Worm (Caenorhabditis elegans) whole organism, L4 larva: ENCODE results near the gene C27A7.6.

Experiments
- D1046.2 ChIP-seq: fragments of 200-800 bp; sonication (Bioruptor generic); IDR thresholded peaks from 2 replicates; pipeline ENCODE4 v1.3.6; 2022; ENCODE audit warnings: missing genetic modification characterization, missing compliant biosample characterization
- F26F4.8 ChIP-seq: fragments of 200-800 bp; sonication (Bioruptor generic); conservative IDR thresholded peaks from 2 replicates; pipeline ENCODE4 v1.3.6; 2022; ENCODE audit warnings: missing genetic modification characterization, missing compliant biosample characterization
- F37D6.2 ChIP-seq: sonication (generic microtip); optimal IDR thresholded peaks from 2 replicates; lab custom pipeline; 2016; ENCODE audit warnings: mild to moderate bottlenecking, missing genetic modification characterization, missing compliant biosample characterization
- F49E8.2 ChIP-seq: sonication (generic microtip); optimal IDR thresholded peaks from 2 replicates; lab custom pipeline; 2016; ENCODE audit warnings: missing compliant biosample characterization, mild to moderate bottlenecking, missing genetic modification characterization, borderline replicate concordance
- T26A8.4 ChIP-seq: fragments of 200-800 bp; sonication (Bioruptor generic); IDR thresholded peaks from 2 replicates; pipeline ENCODE4 v1.3.6; 2022; ENCODE audit warnings: missing genetic modification characterization, missing compliant biosample characterization
- Y48G9A.11 ChIP-seq: fragments of 200-800 bp; sonication (Bioruptor generic); IDR thresholded peaks from 2 replicates; pipeline ENCODE4 v1.3.6; 2022; ENCODE audit warnings: missing genetic modification reagents, missing genetic modification characterization, missing compliant biosample characterization
- aha-1 ChIP-seq: fragments of 150-350 bp; peaks from one replicate; lab custom pipeline; 2014; ENCODE audit warnings: missing biosample characterization, missing genetic modification characterization
- aly-2 ChIP-seq: sonication (generic microtip); optimal IDR thresholded peaks from 2 replicates; lab custom pipeline; 2018; ENCODE audit warnings: missing biosample characterization, missing genetic modification characterization
- ceh-62 ChIP-seq: sonication (generic microtip); optimal IDR thresholded peaks from 2 replicates; lab custom pipeline; 2017; ENCODE audit warnings: missing biosample characterization, missing genetic modification characterization
- ces-1 ChIP-seq: fragments of 150-350 bp; sonication (generic microtip); optimal IDR thresholded peaks from 4 replicates; lab custom pipeline; 2014; ENCODE audit warnings: missing biosample characterization, missing genetic modification reagents, missing genetic modification characterization
- ctbp-1 ChIP-seq: fragments of 200-800 bp; sonication (Bioruptor generic); IDR thresholded peaks from 2 replicates; pipeline ENCODE4 v1.3.6; 2022; ENCODE audit warnings: missing genetic modification reagents, missing genetic modification characterization, missing compliant biosample characterization
- daf-16 ChIP-seq, 3 experiments: sonication (generic microtip); optimal IDR thresholded peaks; 2 replicates each; lab custom pipeline; 2016 to 2017; ENCODE audit warnings: missing genetic modification characterization in 3 of 3, missing genetic modification reagents in 3 of 3, mild to moderate bottlenecking in 2 of 3, missing compliant biosample characterization in 2 of 3, missing biosample characterization in 1 of 3, moderate library complexity in 1 of 3
- daf-19 ChIP-seq: fragments of 200-800 bp; sonication (Bioruptor generic); conservative IDR thresholded peaks from 2 replicates; pipeline ENCODE4 v1.3.6; 2022; ENCODE audit warnings: missing genetic modification characterization, missing compliant biosample characterization
- dmd-6 ChIP-seq: fragments of 200-800 bp; sonication (Bioruptor generic); IDR thresholded peaks from 2 replicates; pipeline ENCODE4 v1.3.6; 2022; ENCODE audit warnings: missing genetic modification reagents, missing genetic modification characterization, missing compliant biosample characterization
- dmd-8 ChIP-seq: fragments of 200-800 bp; sonication (Bioruptor generic); IDR thresholded peaks from 2 replicates; pipeline ENCODE4 v1.3.6; 2022; ENCODE audit warnings: missing genetic modification characterization, missing compliant biosample characterization
- dpl-1 ChIP-seq: fragments of 150-350 bp; optimal IDR thresholded peaks from 2 replicates; lab custom pipeline; 2014; ENCODE audit warnings: missing biosample characterization, missing genetic modification reagents, missing genetic modification characterization
- dve-1 ChIP-seq: sonication (generic microtip); optimal IDR thresholded peaks from 2 replicates; lab custom pipeline; 2017; ENCODE audit warnings: antibody characterized with exemption, mild to moderate bottlenecking, missing genetic modification characterization, missing compliant biosample characterization; ENCODE audit not compliant: insufficient read depth
- egl-43 ChIP-seq: fragments of 200-800 bp; sonication (Bioruptor generic); IDR thresholded peaks from 2 replicates; pipeline ENCODE4 v1.3.6; 2022; ENCODE audit warnings: missing genetic modification reagents, missing genetic modification characterization, missing compliant biosample characterization
- hlh-30 ChIP-seq: sonication (generic microtip); optimal IDR thresholded peaks from 2 replicates; lab custom pipeline; 2017; ENCODE audit warnings: antibody characterized with exemption, mild to moderate bottlenecking, missing genetic modification characterization, missing compliant biosample characterization; ENCODE audit not compliant: insufficient read depth
- hmg-1.1 ChIP-seq: fragments of 200-800 bp; sonication (Bioruptor generic); IDR thresholded peaks from 2 replicates; pipeline ENCODE4 v1.3.6; 2022; ENCODE audit warnings: missing genetic modification reagents, missing genetic modification characterization, missing compliant biosample characterization
- lim-7 ChIP-seq: fragments of 200-800 bp; sonication (Bioruptor generic); IDR thresholded peaks from 2 replicates; pipeline ENCODE4 v1.3.6; 2022; ENCODE audit warnings: missing genetic modification characterization, missing compliant biosample characterization
- lin-13 ChIP-seq: fragments of 150-350 bp; optimal IDR thresholded peaks from 2 replicates; lab custom pipeline; 2014; ENCODE audit warnings: missing biosample characterization, missing genetic modification reagents, missing genetic modification characterization
- lin-38 ChIP-seq: fragments of 200-800 bp; sonication (Bioruptor generic); IDR thresholded peaks from 2 replicates; pipeline ENCODE4 v1.3.6; 2022; ENCODE audit warnings: missing genetic modification reagents, missing genetic modification characterization, missing compliant biosample characterization
- lsy-2 ChIP-seq, 2 experiments: fragments of 150-350 bp in 1 of 2; sonication (generic microtip) in 1 of 2; optimal IDR thresholded peaks; 2 replicates each; lab custom pipeline; 2014 to 2017; ENCODE audit warnings: missing biosample characterization in 2 of 2, missing genetic modification characterization in 2 of 2
- madf-5 ChIP-seq, 2 experiments: fragments of 200-800 bp; sonication (Bioruptor generic); IDR thresholded peaks; 2 replicates each; pipeline ENCODE4 v1.3.6; 2022; ENCODE audit warnings: missing compliant biosample characterization in 2 of 2, missing genetic modification characterization in 2 of 2
- mdl-1 ChIP-seq, 2 experiments: fragments of 150-350 bp in 1 of 2; sonication (generic microtip) in 1 of 2; optimal IDR thresholded peaks; 2 replicates each; lab custom pipeline; 2014 to 2017; ENCODE audit warnings: missing biosample characterization in 2 of 2, missing genetic modification characterization in 2 of 2
- mep-1 ChIP-seq: fragments of 150-350 bp; sonication (generic microtip); optimal IDR thresholded peaks from 3 replicates; lab custom pipeline; 2014; ENCODE audit warnings: missing biosample characterization, missing genetic modification characterization
- mxl-3 ChIP-seq: fragments of 200-800 bp; sonication (Bioruptor generic); optimal IDR thresholded peaks from 2 replicates; lab custom pipeline; 2018; ENCODE audit warnings: mild to moderate bottlenecking, missing genetic modification characterization, missing compliant biosample characterization
- nhr-111 ChIP-seq: fragments of 200-800 bp; sonication (Bioruptor generic); optimal IDR thresholded peaks from 2 replicates; lab custom pipeline; 2018; ENCODE audit warnings: mild to moderate bottlenecking, missing genetic modification characterization, missing compliant biosample characterization
- nhr-28 ChIP-seq: fragments of 150-350 bp; optimal IDR thresholded peaks from 2 replicates; lab custom pipeline; 2014; ENCODE audit warnings: missing biosample characterization, missing genetic modification characterization
- nhr-42 ChIP-seq: fragments of 200-800 bp; sonication (Bioruptor generic); IDR thresholded peaks from 2 replicates; pipeline ENCODE4 v1.3.6; 2022; ENCODE audit warnings: missing genetic modification characterization, missing compliant biosample characterization
- php-3 ChIP-seq: fragments of 200-800 bp; sonication (Bioruptor generic); IDR thresholded peaks from 2 replicates; pipeline ENCODE4 v1.3.6; 2022; ENCODE audit warnings: missing genetic modification reagents, missing genetic modification characterization, missing compliant biosample characterization
- pqm-1 ChIP-seq: sonication (generic microtip); optimal IDR thresholded peaks from 2 replicates; lab custom pipeline; 2017; ENCODE audit warnings: missing biosample characterization, missing genetic modification characterization
- saeg-2 ChIP-seq: fragments of 200-800 bp; sonication (Bioruptor generic); IDR thresholded peaks from 2 replicates; pipeline ENCODE4 v1.3.6; 2022; ENCODE audit warnings: missing genetic modification reagents, missing genetic modification characterization, missing compliant biosample characterization
- snpc-4 ChIP-seq: fragments of 150-350 bp; optimal IDR thresholded peaks from 2 replicates; lab custom pipeline; 2014; ENCODE audit warnings: missing biosample characterization, missing genetic modification characterization
- spr-1 ChIP-seq: sonication (generic microtip); optimal IDR thresholded peaks from 2 replicates; lab custom pipeline; 2016; ENCODE audit warnings: mild to moderate bottlenecking, missing genetic modification characterization, missing compliant biosample characterization
- tag-97 ChIP-seq: fragments of 200-800 bp; sonication (Bioruptor generic); IDR thresholded peaks from 2 replicates; pipeline ENCODE4 v1.3.6; 2022; ENCODE audit warnings: missing genetic modification characterization, missing compliant biosample characterization
- tra-1 ChIP-seq: fragments of 200-800 bp; sonication (Bioruptor generic); IDR thresholded peaks from 2 replicates; pipeline ENCODE4 v1.3.6; 2022; ENCODE audit warnings: missing genetic modification reagents, missing genetic modification characterization, missing compliant biosample characterization
- unc-62 ChIP-seq, 3 experiments: fragments of 150-350 bp in 1 of 3; sonication (generic microtip); optimal IDR thresholded peaks in 2 of 3; peaks in 1 of 3; 1 replicate in 1 of 3; 2 replicates in 2 of 3; lab custom pipeline; 2014 to 2017; ENCODE audit warnings: missing biosample characterization in 3 of 3, missing genetic modification characterization in 3 of 3, missing genetic modification reagents in 3 of 3, missing genotype in 1 of 3
- vab-7 ChIP-seq: fragments of 200-800 bp; sonication (Bioruptor generic); IDR thresholded peaks from 2 replicates; pipeline ENCODE4 v1.3.6; 2022; ENCODE audit warnings: missing genetic modification reagents, missing genetic modification characterization, missing compliant biosample characterization
- zfp-2 ChIP-seq: sonication (generic microtip); optimal IDR thresholded peaks from 2 replicates; lab custom pipeline; 2016; ENCODE audit warnings: mild to moderate bottlenecking, missing genetic modification characterization, missing compliant biosample characterization
- zip-11 ChIP-seq: fragments of 200-800 bp; sonication (Bioruptor generic); IDR thresholded peaks from 2 replicates; pipeline ENCODE4 v1.3.6; 2022; ENCODE audit warnings: missing genetic modification characterization, missing compliant biosample characterization
- zip-2 ChIP-seq: fragments of 150-350 bp; optimal IDR thresholded peaks from 2 replicates; lab custom pipeline; 2014; ENCODE audit warnings: missing biosample characterization, missing genetic modification characterization
- ztf-7 ChIP-seq: fragments of 150-350 bp; optimal IDR thresholded peaks from 2 replicates; lab custom pipeline; 2014; ENCODE audit warnings: missing biosample characterization, missing genetic modification characterization

C27A7.6 gene

DNA sequence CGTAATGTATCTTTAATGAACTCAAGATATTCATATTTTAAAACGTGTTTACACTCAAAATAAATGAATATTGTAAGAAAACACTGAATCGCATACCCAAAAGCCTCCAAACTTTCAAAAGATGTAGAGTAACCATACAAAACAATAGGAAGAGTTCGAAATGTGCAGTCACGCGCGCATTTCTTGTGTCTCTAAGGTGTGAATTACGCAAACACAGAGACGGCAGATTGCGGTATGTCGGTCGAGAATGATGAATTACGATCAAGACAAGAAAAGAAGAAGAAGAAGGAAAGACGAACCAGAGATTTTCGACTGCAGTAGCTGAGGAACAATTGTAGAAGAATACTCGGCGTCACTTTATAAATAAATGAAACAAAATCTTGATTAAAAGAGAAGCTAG lies 19.1 kb downstream of the C27A7.6 start, which contains the start of gene lhpp-1 (continued):
- peak; percentile 56 for TF ChIP-seq hlh-30 (tag; lab: Kevin White, UChicago)
- no peak for TF ChIP-seq T26A8.4 (GFP tag; lab: Robert Waterston, UW)
- TF ChIP-seq mep-1: no peak
- no peak for TF ChIP-seq saeg-2 (GFP tag; lab: Robert Waterston, UW)

ce11 chrV:12106841-12107240 lies 23.7 kb downstream of the C27A7.6 start, which contains the start of gene nhr-136:
TSS of gene nhr-136 (plus strand) at chrV:12107141.
- TF ChIP-seq F49E8.2 (tag; lab: Kevin White, UChicago): no peak
- TF ChIP-seq nhr-28 (tag; lab: Kevin White, UChicago): peak; percentile 42
- no peak for TF ChIP-seq lin-13 (GFP tag; lab: Kevin White, UChicago)
- no peak for TF ChIP-seq madf-5 (GFP tag; IDR thresholded peaks at IDR 0.05; lab: Robert Waterston, UW)
- no peak for TF ChIP-seq daf-16 (GFP tag; optimal IDR thresholded peaks at IDR 0.05; lab: Kevin White, UChicago)
- TF ChIP-seq daf-16 (tag; optimal IDR thresholded peaks at IDR 0.05; lab: Kevin White, UChicago): peak; percentile 5
- no peak for TF ChIP-seq ceh-62 (tag; lab: Kevin White, UChicago)
- no peak for TF ChIP-seq lsy-2 (tag; optimal IDR thresholded peaks at IDR 0.05; lab: Kevin White, UChicago)
- no peak for TF ChIP-seq dmd-8 (GFP tag; lab: Robert Waterston, UW)
- no peak for TF ChIP-seq aha-1 (tag; lab: Kevin White, UChicago)
- no peak for TF ChIP-seq egl-43 (GFP tag; lab: Robert Waterston, UW)
- peak; percentile 39 for TF ChIP-seq mxl-3 (GFP tag; lab: Kevin White, UChicago)
- peak; percentile 26 for TF ChIP-seq dve-1 (tag; lab: Kevin White, UChicago)
- TF ChIP-seq zfp-2 (tag; lab: Kevin White, UChicago): no peak
- TF ChIP-seq ctbp-1 (GFP tag; lab: Robert Waterston, UW): no peak

DNA sequence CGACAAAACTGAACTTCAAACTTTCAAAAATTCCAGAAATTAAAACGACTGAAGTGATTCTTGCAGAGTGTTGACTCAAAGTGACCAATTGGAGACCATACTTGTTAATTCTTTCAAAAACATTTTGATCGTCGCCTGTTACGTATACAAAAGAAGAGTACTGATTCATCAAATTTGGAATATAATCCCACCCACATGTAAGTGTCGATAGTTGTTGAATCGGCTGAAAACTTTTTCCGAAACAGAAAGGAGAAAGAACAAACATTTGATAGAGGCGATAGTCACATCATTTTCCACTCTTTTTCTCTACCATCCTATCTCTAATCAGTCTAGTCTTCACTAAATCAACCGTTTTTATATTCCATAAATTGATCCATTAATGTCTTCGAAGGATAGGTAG lies 26.7 kb downstream of the C27A7.6 start, which contains the start of gene nhr-153:
Gene nhr-153 (plus strand): TSS at position 301 of the 400 bp plus-strand sequence.
- TF ChIP-seq nhr-42 (GFP tag; lab: Robert Waterston, UW) (no peak), zip-2 (tag; lab: Kevin White, UChicago) (no peak), nhr-111 (no peak), F37D6.2 (tag; lab: Kevin White, UChicago) (no peak), mxl-3 (GFP tag; lab: Kevin White, UChicago) (no peak), nhr-28 (tag; lab: Kevin White, UChicago) (peak; percentile 19), aha-1 (tag; lab: Kevin White, UChicago) (peak; percentile 67), daf-19 (no peak), tra-1 (GFP tag; lab: Robert Waterston, UW) (no peak)

ce11 chrV:12100794-12101343 lies 29.7 kb downstream of the C27A7.6 start, which contains the start of gene nhr-154:
TSS of gene nhr-154 (plus strand) at chrV:12101293.
- TF ChIP-seq F37D6.2 (tag; lab: Kevin White, UChicago) (no peak), zip-11 (GFP tag; lab: Robert Waterston, UW) (no peak), dpl-1 (no peak), tag-97 (GFP tag; lab: Robert Waterston, UW) (no peak), php-3 (GFP tag; lab: Robert Waterston, UW) (no peak), vab-7 (GFP tag; lab: Robert Waterston, UW) (no peak), aly-2 (no peak), dmd-6 (GFP tag; lab: Robert Waterston, UW) (peak; percentile 6; the same call in 1 of the 2 replicates), lin-13 (GFP tag; lab: Kevin White, UChicago) (no peak), ces-1 (GFP tag; lab: Kevin White, UChicago) (no peak), unc-62 (GFP tag; optimal IDR thresholded peaks at IDR 0.05 in 1 of 2; lab: Kevin White, UChicago) (no peak), unc-62 (tag; optimal IDR thresholded peaks at IDR 0.05; lab: Kevin White, UChicago) (no peak), pqm-1 (tag; lab: Kevin White, UChicago) (peak; percentile 4), F26F4.8 (GFP tag; lab: Robert Waterston, UW) (no peak), ztf-7 (no peak), mdl-1 (tag; optimal IDR thresholded peaks at IDR 0.05; lab: Kevin White, UChicago) (no peak), D1046.2 (GFP tag; lab: Robert Waterston, UW) (no peak), hmg-1.1 (GFP tag; lab: Robert Waterston, UW) (peak; percentile 52; the same call in 1 of the 2 replicates), spr-1 (tag; lab: Kevin White, UChicago) (no peak), lim-7 (GFP tag; lab: Robert Waterston, UW) (no peak), lsy-2 (tag; optimal IDR thresholded peaks at IDR 0.05; lab: Kevin White, UChicago) (peak in 1 of 2 experiments; percentile 49), ctbp-1 (GFP tag; lab: Robert Waterston, UW) (no peak), Y48G9A.11 (GFP tag; lab: Robert Waterston, UW) (no peak), lin-38 (GFP tag; lab: Robert Waterston, UW) (no peak), nhr-28 (tag; lab: Kevin White, UChicago) (peak; percentile 39), snpc-4 (tag; lab: Kevin White, UChicago) (no peak)
